Fruit fly (Drosophila melanogaster): ENCODE measurements around the gene Poxm.

Poxm gene

DNA sequence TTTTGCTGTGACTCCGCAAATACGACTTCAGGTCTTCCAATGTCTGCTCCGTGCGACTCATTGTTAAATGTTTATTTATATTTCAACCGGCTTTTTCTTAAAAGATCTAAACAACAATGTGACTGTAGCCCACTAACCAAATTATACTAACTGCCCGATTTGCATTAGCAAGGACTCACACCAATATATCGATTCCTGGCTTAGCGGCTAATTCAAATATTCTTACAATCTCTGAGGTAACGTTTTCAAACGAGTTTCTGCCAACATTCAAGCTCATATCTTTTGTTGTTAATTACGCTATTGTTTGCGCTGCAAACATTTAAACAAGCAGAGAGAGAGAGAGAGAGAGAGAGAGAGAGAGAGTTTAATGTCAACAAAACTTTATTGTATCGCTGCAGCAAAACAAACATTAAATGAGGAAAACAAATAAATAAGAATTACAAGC lies 25.1 kb downstream of the Poxm start, which contains the start of gene tex (continued):
- TF ChIP-seq danr (GFP tag; IDR thresholded peaks at IDR 0.05), result no peak
- TF ChIP-seq sob (GFP tag; IDR thresholded peaks at IDR 0.05), result no peak
- TF ChIP-seq bowl (GFP tag; IDR thresholded peaks at IDR 0.05), result no peak
- no peak for TF ChIP-seq Nf-YC (tag; optimal IDR thresholded peaks at IDR 0.05)
- TF ChIP-seq gsb-n (tag; optimal IDR thresholded peaks at IDR 0.05), result no peak
- no peak for TF ChIP-seq tna (GFP tag; IDR thresholded peaks at IDR 0.05; ENCODE audit: partially characterized antibody)
- no peak for TF ChIP-seq Hmr (GFP tag; optimal IDR thresholded peaks at IDR 0.05)
- peak; percentile 68 for TF ChIP-seq vvl (GFP tag; IDR thresholded peaks at IDR 0.05)
- peak; percentile 27; the same call in 1 of the 3 replicates for TF ChIP-seq knrl (GFP tag; IDR thresholded peaks at IDR 0.05; ENCODE audit: partially characterized antibody)
- peak; percentile 10 for TF ChIP-seq CG5245 (GFP tag; optimal IDR thresholded peaks at IDR 0.05)
- TF ChIP-seq pzg (GFP tag; optimal IDR thresholded peaks at IDR 0.05), result peak; percentile 89
- no peak for TF ChIP-seq so (GFP tag; IDR thresholded peaks at IDR 0.05)
- TF ChIP-seq CG17912 (GFP tag; optimal IDR thresholded peaks at IDR 0.05), result peak; percentile 14
- TF ChIP-seq da (GFP tag; optimal IDR thresholded peaks at IDR 0.05), result no peak
- no peak for TF ChIP-seq CG7963 (GFP tag; IDR thresholded peaks at IDR 0.05; ENCODE audit: partially characterized antibody)
- peak; percentile 24 for TF ChIP-seq CG7745 (tag; optimal IDR thresholded peaks at IDR 0.05)
- no peak for TF ChIP-seq D19B (GFP tag; optimal IDR thresholded peaks at IDR 0.05)
- TF ChIP-seq wor (GFP tag; IDR thresholded peaks at IDR 0.05), result no peak
- TF ChIP-seq Xbp1 (GFP tag; optimal IDR thresholded peaks at IDR 0.05), result no peak
- no peak for TF ChIP-seq eyg (GFP tag; optimal IDR thresholded peaks at IDR 0.05)
- no peak for TF ChIP-seq CG2199 (GFP tag; IDR thresholded peaks at IDR 0.05)
- TF ChIP-seq CG6854 (GFP tag; optimal IDR thresholded peaks at IDR 0.05), result no peak
- TF ChIP-seq Dip2 (GFP tag; IDR thresholded peaks at IDR 0.05), result no peak
- peak; percentile 67 for TF ChIP-seq CG6813 (GFP tag; optimal IDR thresholded peaks at IDR 0.05)
- TF ChIP-seq CG3726 (GFP tag; IDR thresholded peaks at IDR 0.05), result no peak
- TF ChIP-seq zf30C (GFP tag; optimal IDR thresholded peaks at IDR 0.05), result no peak
- no peak for TF ChIP-seq schlank (tag; optimal IDR thresholded peaks at IDR 0.05)
- TF ChIP-seq Eip74EF (GFP tag; optimal IDR thresholded peaks at IDR 0.05), result peak in 1 of 2 experiments; percentile 80
- peak; percentile 26 for TF ChIP-seq Sin3A (optimal IDR thresholded peaks at IDR 0.05)
- TF ChIP-seq CG4730 (GFP tag; IDR thresholded peaks at IDR 0.05), result no peak
- no peak for TF ChIP-seq Abd-B (GFP tag; optimal IDR thresholded peaks at IDR 0.05)
- TF ChIP-seq org-1 (GFP tag; optimal IDR thresholded peaks at IDR 0.05), result peak; percentile 29
- TF ChIP-seq CG4360 (GFP tag; IDR thresholded peaks at IDR 0.05), result no peak
- peak in 1 of 2 experiments; percentile 52 for TF ChIP-seq Trl (optimal IDR thresholded peaks at IDR 0.05)
- TF ChIP-seq Trl (GFP tag; optimal IDR thresholded peaks at IDR 0.05), result peak; percentile 50
- TF ChIP-seq Dfd (GFP tag; optimal IDR thresholded peaks at IDR 0.05), result no peak
- no peak for TF ChIP-seq tgo (GFP tag; IDR thresholded peaks at IDR 0.05)
- TF ChIP-seq CG9609 (GFP tag; optimal IDR thresholded peaks at IDR 0.05), result no peak
- no peak for TF ChIP-seq CG3995 (GFP tag; optimal IDR thresholded peaks at IDR 0.05)
- peak; percentile 9 for TF ChIP-seq PHDP (tag; optimal IDR thresholded peaks at IDR 0.05)
- no peak for TF ChIP-seq mirr (GFP tag; optimal IDR thresholded peaks at IDR 0.05)
- TF ChIP-seq twi (tag; optimal IDR thresholded peaks at IDR 0.05), result no peak
- TF ChIP-seq ems (GFP tag; optimal IDR thresholded peaks at IDR 0.05), result no peak
- no peak for TF ChIP-seq ken (GFP tag; IDR thresholded peaks at IDR 0.05)
- no peak for TF ChIP-seq zfh2 (GFP tag; optimal IDR thresholded peaks at IDR 0.05)
- TF ChIP-seq ab (GFP tag; optimal IDR thresholded peaks at IDR 0.05), result no peak
- TF ChIP-seq insv (GFP tag; optimal IDR thresholded peaks at IDR 0.05), result peak in 1 of 2 experiments; percentile 57
- no peak for TF ChIP-seq hkb (optimal IDR thresholded peaks at IDR 0.05)
- peak; percentile 37; the same call in 1 of the 2 replicates for TF ChIP-seq hkb (GFP tag; IDR thresholded peaks at IDR 0.05)
- no peak for TF ChIP-seq br (optimal IDR thresholded peaks at IDR 0.05)
- peak; percentile 62; the same call in 3 of the 4 replicates for TF ChIP-seq Dll (GFP tag; IDR thresholded peaks at IDR 0.05; ENCODE audit: partially characterized antibody)
- TF ChIP-seq pan (optimal IDR thresholded peaks at IDR 0.05), result no peak
- no peak for TF ChIP-seq pan (GFP tag; optimal IDR thresholded peaks at IDR 0.05 in 1 of 2, IDR thresholded peaks at IDR 0.05 in 1 of 2)
